Worm (Caenorhabditis elegans) whole organism, young adult: ENCODE measurements around the gene F45D11.11.

ENCODE experiments used
- B0035.1 ChIP-seq: sonication (generic microtip); optimal IDR thresholded peaks from 2 replicates; lab custom pipeline; 2016; ENCODE audit warnings: missing genetic modification characterization, mild to moderate bottlenecking, missing compliant biosample characterization, missing genotype, missing genetic modification reagents
- D2030.7 ChIP-seq: fragments of 200-800 bp; sonication (Bioruptor generic); IDR thresholded peaks from 2 replicates; pipeline ENCODE4 v1.3.6; 2022; ENCODE audit warnings: missing genetic modification reagents, missing genetic modification characterization, missing compliant biosample characterization
- F23B12.7 ChIP-seq: sonication (generic microtip); optimal IDR thresholded peaks from 2 replicates; lab custom pipeline; 2017; ENCODE audit warnings: missing genetic modification characterization, mild to moderate bottlenecking, missing compliant biosample characterization, antibody characterized with exemption, moderate library complexity; ENCODE audit not compliant: insufficient read depth
- F57C9.4 ChIP-seq: sonication (generic microtip); optimal IDR thresholded peaks from 2 replicates; lab custom pipeline; 2017; ENCODE audit warnings: mild to moderate bottlenecking, missing genetic modification characterization, missing compliant biosample characterization
- Y53G8AR.9 ChIP-seq: fragments of 200-800 bp; sonication (Bioruptor generic); conservative IDR thresholded peaks from 2 replicates; pipeline ENCODE4 v1.3.6; 2022; ENCODE audit warnings: missing genetic modification reagents, missing genetic modification characterization, missing compliant biosample characterization
- Y95B8A.8 ChIP-seq: fragments of 200-800 bp; sonication (Bioruptor generic); IDR thresholded peaks from 2 replicates; pipeline ENCODE4 v1.3.6; 2022; ENCODE audit warnings: missing genetic modification reagents, missing genetic modification characterization, missing compliant biosample characterization
- aptf-3 ChIP-seq: fragments of 200-800 bp; sonication (Bioruptor generic); IDR thresholded peaks from 2 replicates; pipeline ENCODE4 v1.3.6; 2022; ENCODE audit warnings: missing genetic modification characterization, missing compliant biosample characterization
- atf-7 ChIP-seq: sonication (generic microtip); optimal IDR thresholded peaks from 2 replicates; lab custom pipeline; 2017; ENCODE audit warnings: mild to moderate bottlenecking, missing genetic modification characterization, missing compliant biosample characterization
- athp-1 ChIP-seq: sonication (generic microtip); optimal IDR thresholded peaks from 2 replicates; lab custom pipeline; 2017; ENCODE audit warnings: mild to moderate bottlenecking, missing genetic modification characterization, missing compliant biosample characterization
- ceh-100 ChIP-seq: fragments of 200-800 bp; sonication (Bioruptor generic); IDR thresholded peaks from 2 replicates; pipeline ENCODE4 v1.3.6; 2022; ENCODE audit warnings: missing genetic modification reagents, missing genetic modification characterization, missing compliant biosample characterization
- ceh-27 ChIP-seq: fragments of 200-800 bp; sonication (Bioruptor generic); optimal IDR thresholded peaks from 2 replicates; lab custom pipeline; 2018; ENCODE audit warnings: mild to moderate bottlenecking, missing genetic modification characterization, moderate library complexity, missing compliant biosample characterization
- ceh-79 ChIP-seq: sonication (generic microtip); optimal IDR thresholded peaks from 2 replicates; lab custom pipeline; 2017; ENCODE audit warnings: mild to moderate bottlenecking, missing genetic modification characterization, missing compliant biosample characterization
- chd-7 ChIP-seq: sonication (generic microtip); optimal IDR thresholded peaks from 2 replicates; lab custom pipeline; 2016; ENCODE audit warnings: mild to moderate bottlenecking, missing genetic modification characterization, moderate library complexity, missing compliant biosample characterization
- dox-1 ChIP-seq: fragments of 200-800 bp; sonication (Bioruptor generic); IDR thresholded peaks from 2 replicates; pipeline ENCODE4 v1.3.6; 2022; ENCODE audit warnings: missing genetic modification reagents, missing genetic modification characterization, missing compliant biosample characterization
- dpff-1 ChIP-seq: sonication (generic microtip); optimal IDR thresholded peaks from 2 replicates; lab custom pipeline; 2017; ENCODE audit warnings: mild to moderate bottlenecking, missing genetic modification characterization, missing compliant biosample characterization
- egl-44 ChIP-seq: fragments of 200-800 bp; sonication (Bioruptor generic); IDR thresholded peaks from 2 replicates; pipeline ENCODE4 v1.3.6; 2022; ENCODE audit warnings: missing genetic modification reagents, missing genetic modification characterization, missing compliant biosample characterization
- fkh-3 ChIP-seq: sonication (generic microtip); optimal IDR thresholded peaks from 2 replicates; lab custom pipeline; 2016; ENCODE audit warnings: mild to moderate bottlenecking, missing genetic modification characterization, missing compliant biosample characterization
- him-1 ChIP-seq: sonication (generic microtip); optimal IDR thresholded peaks from 2 replicates; lab custom pipeline; 2016; ENCODE audit warnings: missing genotype, missing genetic modification reagents, missing genetic modification characterization, missing compliant biosample characterization
- hmg-1.2 ChIP-seq: fragments of 200-800 bp; sonication (Bioruptor generic); IDR thresholded peaks from 2 replicates; pipeline ENCODE4 v1.3.6; 2022; ENCODE audit warnings: missing genetic modification reagents, missing genetic modification characterization, missing compliant biosample characterization
- hmg-20 ChIP-seq: fragments of 200-800 bp; sonication (Bioruptor generic); IDR thresholded peaks from 2 replicates; pipeline ENCODE4 v1.3.6; 2022; ENCODE audit warnings: missing genetic modification reagents, missing genetic modification characterization, missing compliant biosample characterization
- let-607 ChIP-seq, 2 experiments: fragments of 200-800 bp in 1 of 2; sonication (Bioruptor generic) in 1 of 2; sonication (generic microtip) in 1 of 2; optimal IDR thresholded peaks; 2 replicates each; lab custom pipeline; 2016 to 2018; ENCODE audit warnings: mild to moderate bottlenecking in 2 of 2, missing compliant biosample characterization in 2 of 2, missing genetic modification characterization in 2 of 2, moderate library complexity in 2 of 2, missing genotype in 1 of 2
- lin-26 ChIP-seq: fragments of 200-800 bp; sonication (Bioruptor generic); IDR thresholded peaks from 2 replicates; pipeline ENCODE4 v1.3.6; 2022; ENCODE audit warnings: missing genetic modification reagents, missing genetic modification characterization, missing compliant biosample characterization
- lin-40 ChIP-seq: sonication (generic microtip); optimal IDR thresholded peaks from 2 replicates; lab custom pipeline; 2016; ENCODE audit warnings: missing genetic modification characterization, mild to moderate bottlenecking, missing compliant biosample characterization, missing genotype, missing genetic modification reagents
- lir-1 ChIP-seq: fragments of 200-800 bp; sonication (Bioruptor generic); conservative IDR thresholded peaks from 2 replicates; pipeline ENCODE4 v1.3.6; 2022; ENCODE audit warnings: missing genetic modification reagents, missing genetic modification characterization, missing compliant biosample characterization
- madf-6 ChIP-seq: fragments of 200-800 bp; sonication (Bioruptor generic); IDR thresholded peaks from 2 replicates; pipeline ENCODE4 v1.3.6; 2022; ENCODE audit warnings: missing genetic modification reagents, missing genetic modification characterization, missing compliant biosample characterization
- madf-8 ChIP-seq: fragments of 200-800 bp; sonication (Bioruptor generic); conservative IDR thresholded peaks from 2 replicates; pipeline ENCODE4 v1.3.6; 2022; ENCODE audit warnings: missing genetic modification reagents, missing genetic modification characterization, missing compliant biosample characterization
- mcd-1 ChIP-seq: fragments of 200-800 bp; sonication (Bioruptor generic); IDR thresholded peaks from 2 replicates; pipeline ENCODE4 v1.3.6; 2022; ENCODE audit warnings: missing genetic modification reagents, missing genetic modification characterization, missing compliant biosample characterization
- pbrm-1 ChIP-seq: fragments of 200-800 bp; sonication (Bioruptor generic); IDR thresholded peaks from 2 replicates; pipeline ENCODE4 v1.3.6; 2022; ENCODE audit warnings: missing genetic modification reagents, missing genetic modification characterization, missing compliant biosample characterization
- pha-4 ChIP-seq: fragments of 150-350 bp; sonication (generic microtip); optimal IDR thresholded peaks from 2 replicates; lab custom pipeline; 2014; ENCODE audit warnings: missing biosample characterization, missing genetic modification reagents, missing genetic modification characterization
- rcor-1 ChIP-seq: fragments of 200-800 bp; sonication (Bioruptor generic); IDR thresholded peaks from 2 replicates; pipeline ENCODE4 v1.3.6; 2022; ENCODE audit warnings: missing genetic modification reagents, missing genetic modification characterization, missing compliant biosample characterization
- sdz-38 ChIP-seq: sonication (generic microtip); optimal IDR thresholded peaks from 2 replicates; lab custom pipeline; 2016; ENCODE audit warnings: missing genotype, missing genetic modification characterization, missing compliant biosample characterization
- snpc-1.3 ChIP-seq: sonication (generic microtip); optimal IDR thresholded peaks from 2 replicates; lab custom pipeline; 2017; ENCODE audit warnings: missing genetic modification characterization, mild to moderate bottlenecking, missing compliant biosample characterization, antibody characterized with exemption, moderate library complexity, missing genotype, missing genetic modification reagents; ENCODE audit not compliant: insufficient read depth
- snpc-3.4 ChIP-seq: sonication (generic microtip); optimal IDR thresholded peaks from 2 replicates; lab custom pipeline; 2017; ENCODE audit warnings: missing genetic modification characterization, mild to moderate bottlenecking, missing compliant biosample characterization, antibody characterized with exemption, moderate library complexity, missing genotype, missing genetic modification reagents
- snpc-4 ChIP-seq, 5 experiments: fragments of 150-350 bp in 1 of 5; sonication (generic microtip) in 4 of 5; optimal IDR thresholded peaks; 2 replicates each; lab custom pipeline; 2014 to 2018; ENCODE audit warnings: missing genetic modification characterization in 5 of 5, missing biosample characterization in 3 of 5, antibody characterized with exemption in 2 of 5, mild to moderate bottlenecking in 2 of 5, missing compliant biosample characterization in 2 of 5, missing genotype in 2 of 5, moderate library complexity in 2 of 5, missing genetic modification reagents in 1 of 5
- somi-1 ChIP-seq: fragments of 200-800 bp; sonication (Bioruptor generic); optimal IDR thresholded peaks from 2 replicates; lab custom pipeline; 2018; ENCODE audit warnings: mild to moderate bottlenecking, missing genetic modification characterization, missing compliant biosample characterization
- tbp1 ChIP-seq: fragments of 200-800 bp; sonication (Bioruptor generic); optimal IDR thresholded peaks from 2 replicates; lab custom pipeline; 2018; ENCODE audit warnings: mild to moderate bottlenecking, missing genetic modification characterization, missing compliant biosample characterization
- unc-130 ChIP-seq: sonication (generic microtip); optimal IDR thresholded peaks from 2 replicates; lab custom pipeline; 2016; ENCODE audit warnings: missing genetic modification reagents, missing genetic modification characterization, missing compliant biosample characterization
- xnd-1 ChIP-seq: sonication (generic microtip); optimal IDR thresholded peaks from 2 replicates; lab custom pipeline; 2016; ENCODE audit warnings: missing genotype, missing genetic modification reagents, missing genetic modification characterization, missing compliant biosample characterization
- ztf-25 ChIP-seq: fragments of 200-800 bp; sonication (Bioruptor generic); IDR thresholded peaks from 2 replicates; pipeline ENCODE4 v1.3.6; 2022; ENCODE audit warnings: missing genetic modification reagents, missing genetic modification characterization, missing compliant biosample characterization
- ztf-26 ChIP-seq: sonication (generic microtip); optimal IDR thresholded peaks from 2 replicates; lab custom pipeline; 2017; ENCODE audit warnings: missing genetic modification characterization, missing compliant biosample characterization
- ztf-3 ChIP-seq: fragments of 200-800 bp; sonication (Bioruptor generic); optimal IDR thresholded peaks from 2 replicates; lab custom pipeline; 2018; ENCODE audit warnings: mild to moderate bottlenecking, missing genetic modification characterization, missing compliant biosample characterization

Gene F45D11.11

ce11 chrII:982842-983241 lies 13.2 kb downstream of the F45D11.11 start, which contains the start of gene srh-274:
Gene srh-274 (plus strand): TSS chrII:983142.
- TF ChIP-seq dpff-1 (tag; lab: Kevin White, UChicago) (no peak), fkh-3 (no peak), xnd-1 (tag; lab: Kevin White, UChicago) (no peak), tbp1 (GFP tag; lab: Kevin White, UChicago) (no peak), madf-8 (GFP tag; lab: Robert Waterston, UW) (no peak), rcor-1 (GFP tag; lab: Robert Waterston, UW) (no peak), snpc-1.3 (tag; lab: Kevin White, UChicago) (no peak), atf-7 (tag; lab: Kevin White, UChicago) (no peak), ceh-27 (GFP tag; lab: Kevin White, UChicago) (no peak), F57C9.4 (tag; lab: Kevin White, UChicago) (no peak), B0035.1 (tag; lab: Kevin White, UChicago) (no peak)

- TF ChIP-seq let-607 (tag; optimal IDR thresholded peaks at IDR 0.05; lab: Kevin White, UChicago) (no peak), pha-4 (tag; lab: Kevin White, UChicago) (no peak), aptf-3 (no peak), lir-1 (GFP tag; lab: Robert Waterston, UW) (no peak), ceh-79 (tag; lab: Kevin White, UChicago) (no peak), snpc-1.3 (tag; lab: Kevin White, UChicago) (no peak), ztf-3 (GFP tag; lab: Kevin White, UChicago) (no peak), D2030.7 (GFP tag; lab: Robert Waterston, UW) (no peak), sdz-38 (tag; lab: Kevin White, UChicago) (no peak), unc-130 (GFP tag; lab: Kevin White, UChicago) (no peak), lin-40 (no peak), F23B12.7 (tag; lab: Kevin White, UChicago) (no peak), snpc-4 (GFP tag; optimal IDR thresholded peaks at IDR 0.05; lab: Kevin White, UChicago) (no peak), snpc-4 (tag; optimal IDR thresholded peaks at IDR 0.05; lab: Kevin White, UChicago) (no peak), hmg-1.2 (no peak)
These were observed 16.9 kb downstream of the F45D11.11 start, which contains the start of the genes fbxc-17 and fbxc-15 for ce11 chrII:979135-979534. Gene fbxc-17 (minus strand): TSS chrII:979235. Gene fbxc-15 (plus strand): TSS chrII:979423.

DNA sequence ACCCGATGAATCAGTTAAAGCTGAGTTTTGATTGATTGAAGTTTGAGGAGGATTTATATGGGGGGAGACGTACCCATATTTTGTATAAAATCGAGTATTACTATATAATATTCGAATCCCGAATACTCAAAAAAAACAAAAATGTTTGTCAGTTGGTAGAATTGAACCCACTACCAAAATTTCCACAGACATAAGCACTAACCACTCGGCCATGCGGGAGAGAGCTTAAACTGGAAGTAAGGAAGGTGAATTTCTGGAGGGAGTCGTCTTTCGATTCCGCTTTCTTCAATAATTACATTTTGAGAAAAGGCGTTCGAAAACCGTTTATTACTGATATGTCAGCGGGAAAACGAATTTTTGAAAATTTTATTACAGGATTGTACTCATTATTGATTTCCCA lies 18.9 kb downstream of the F45D11.11 start:
- 0 out of 2 replicates have a peak, but pooled peaks have one; percentile 13 for TF ChIP-seq ceh-100 (GFP tag; lab: Robert Waterston, UW)
- peak; percentile 77 for TF ChIP-seq rcor-1 (GFP tag; lab: Robert Waterston, UW)
- TF ChIP-seq dox-1 (GFP tag; lab: Robert Waterston, UW): peak; percentile 60
- 0 out of 2 replicates have a peak, but pooled peaks have one; percentile 13 for TF ChIP-seq ztf-25 (GFP tag; lab: Robert Waterston, UW)
- peak; percentile 53; the same call in 1 of the 2 replicates for TF ChIP-seq D2030.7 (GFP tag; lab: Robert Waterston, UW)
- TF ChIP-seq pbrm-1 (GFP tag; lab: Robert Waterston, UW): 0 out of 2 replicates have a peak, but pooled peaks have one; percentile 45
- peak; percentile 37; the same call in 1 of the 2 replicates for TF ChIP-seq egl-44
- TF ChIP-seq hmg-20: 0 out of 2 replicates have a peak, but pooled peaks have one; percentile 28
- 0 out of 2 replicates have a peak, but pooled peaks have one; percentile 53 for TF ChIP-seq Y95B8A.8
- TF ChIP-seq mcd-1 (GFP tag; lab: Robert Waterston, UW): peak; percentile 52

- no peak for TF ChIP-seq snpc-3.4 (tag; lab: Kevin White, UChicago)
- TF ChIP-seq Y53G8AR.9: no peak
- no peak for TF ChIP-seq athp-1 (tag; lab: Kevin White, UChicago)
- TF ChIP-seq madf-6: no peak
- TF ChIP-seq chd-7: no peak
- TF ChIP-seq ztf-26: no peak
- TF ChIP-seq somi-1 (GFP tag; lab: Kevin White, UChicago): no peak
- TF ChIP-seq fkh-3: no peak
- no peak for TF ChIP-seq let-607 (tag; optimal IDR thresholded peaks at IDR 0.05; lab: Kevin White, UChicago)
- TF ChIP-seq him-1: no peak
- TF ChIP-seq lin-26 (GFP tag; lab: Robert Waterston, UW): no peak
- no peak for TF ChIP-seq rcor-1 (GFP tag; lab: Robert Waterston, UW)
- TF ChIP-seq, all 124 proteins: peak for 0
These were observed 22.0 kb downstream of the F45D11.11 start, which contains the start of gene fbxc-14 for ce11 chrII:973999-974398. Gene fbxc-14 (plus strand): TSS chrII:974299.
